Worm (Caenorhabditis elegans) whole organism, late embryonic: ENCODE data around the gene Y22D7AR.14.

Experiments used
- K09A11.1 ChIP-seq: sonication (generic microtip); optimal IDR thresholded peaks from 2 replicates; lab custom pipeline; 2017; ENCODE audit warnings: antibody characterized with exemption, mild to moderate bottlenecking, missing genetic modification characterization, missing compliant biosample characterization; ENCODE audit not compliant: insufficient read depth
- nhr-11 ChIP-seq: fragments of 150-350 bp; optimal IDR thresholded peaks from 2 replicates; lab custom pipeline; 2014; ENCODE audit warnings: missing biosample characterization, missing genetic modification characterization
- unc-42 ChIP-seq: sonication (generic microtip); optimal IDR thresholded peaks from 2 replicates; lab custom pipeline; 2016; ENCODE audit warnings: missing genotype, missing genetic modification characterization, missing compliant biosample characterization

DNA sequence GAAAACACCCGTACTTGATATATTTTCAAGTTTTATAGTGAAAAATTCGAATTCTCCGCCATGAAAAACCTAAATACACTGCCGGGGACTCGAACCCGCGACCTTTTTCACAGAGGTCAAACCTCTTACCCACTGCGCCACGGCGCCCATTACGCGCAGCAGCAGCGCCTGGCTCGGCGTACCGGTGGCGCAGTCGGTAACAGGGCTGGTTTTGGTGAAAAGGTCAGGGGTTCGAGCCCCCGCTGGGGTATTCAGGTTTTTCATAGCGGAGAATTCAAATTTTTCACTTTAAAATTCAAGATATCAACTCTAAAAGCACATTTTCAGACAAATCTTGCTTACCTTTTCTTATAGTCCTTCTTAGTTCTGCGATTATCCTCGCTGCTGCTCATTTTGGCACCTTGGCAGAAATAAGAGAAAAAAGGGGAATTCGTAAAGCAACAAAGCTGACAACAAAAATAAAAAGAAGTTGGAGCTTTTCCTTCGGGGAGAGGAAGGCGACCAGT lies 25.0 kb downstream of the Y22D7AR.14 start, which contains the start of gene Y22D7AL.16:
- TF ChIP-seq K09A11.1 (tag; lab: Kevin White, UChicago), result no peak
- no peak for TF ChIP-seq unc-42
- no peak for TF ChIP-seq nhr-11 (tag; lab: Kevin White, UChicago)
